Fruit fly (Drosophila melanogaster): ENCODE measurements around the gene msi.

Gene msi

DNA sequence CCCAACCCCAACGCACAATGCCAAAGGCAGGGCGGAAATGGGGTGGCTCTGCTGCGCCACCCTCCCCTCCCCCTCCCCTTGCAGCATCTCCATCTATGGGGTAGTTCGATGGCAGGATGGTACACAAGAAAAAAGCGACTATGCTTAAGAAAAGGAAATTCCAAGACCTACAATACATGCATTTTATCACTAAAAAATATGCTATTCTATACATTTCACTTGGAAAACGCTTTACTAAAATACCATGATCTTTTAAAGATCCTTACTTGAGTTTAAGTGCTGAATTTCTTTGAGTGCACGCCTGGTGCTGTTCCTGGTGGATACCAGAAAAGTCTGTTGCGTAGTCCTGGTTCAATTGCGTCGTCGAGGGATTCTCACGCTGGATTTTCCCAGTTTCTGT lies 115.2 kb downstream of the msi start (continued):
- TF ChIP-seq pzg (GFP tag; optimal IDR thresholded peaks at IDR 0.05) (no peak), Hey (tag; optimal IDR thresholded peaks at IDR 0.05) (peak; percentile 23), MBD-R2 (GFP tag; IDR thresholded peaks at IDR 0.05) (peak; percentile 34; the same call in 1 of the 2 replicates), CG33213 (GFP tag; optimal IDR thresholded peaks at IDR 0.05) (peak; percentile 18), CG17612 (GFP tag; IDR thresholded peaks at IDR 0.05) (0 out of 2 replicates have a peak, but pooled peaks have one; percentile 4), ci (GFP tag; IDR thresholded peaks at IDR 0.05) (peak; percentile 88), CG1647 (GFP tag; optimal IDR thresholded peaks at IDR 0.05) (peak; percentile 40), CG6854 (GFP tag; optimal IDR thresholded peaks at IDR 0.05) (peak; percentile 24), Dip2 (GFP tag; IDR thresholded peaks at IDR 0.05) (no peak), Jarid2 (GFP tag; optimal IDR thresholded peaks at IDR 0.05) (no peak), CG7357 (GFP tag; IDR thresholded peaks at IDR 0.05) (peak; percentile 24; the same call in 1 of the 3 replicates), CG7271 (tag; optimal IDR thresholded peaks at IDR 0.05) (no peak), CG4730 (GFP tag; IDR thresholded peaks at IDR 0.05) (peak; percentile 53), HmgZ (tag; optimal IDR thresholded peaks at IDR 0.05) (peak; percentile 63), CG31365 (tag; optimal IDR thresholded peaks at IDR 0.05) (peak; percentile 31), HLHmδ (GFP tag; optimal IDR thresholded peaks at IDR 0.05) (no peak), Nf-YA (GFP tag; IDR thresholded peaks at IDR 0.05) (peak; percentile 67), Adf1 (GFP tag; IDR thresholded peaks at IDR 0.05) (peak; percentile 31; the same call in 1 of the 2 replicates), dan (GFP tag; IDR thresholded peaks at IDR 0.05) (no peak), danr (GFP tag; IDR thresholded peaks at IDR 0.05) (peak; percentile 71), lov (optimal IDR thresholded peaks at IDR 0.05) (no peak), lov (GFP tag; IDR thresholded peaks at IDR 0.05) (no peak), CG4328 (GFP tag; optimal IDR thresholded peaks at IDR 0.05) (peak; percentile 30), CG34376 (GFP tag; optimal IDR thresholded peaks at IDR 0.05) (peak; percentile 27), CG9609 (GFP tag; optimal IDR thresholded peaks at IDR 0.05) (peak; percentile 55), bowl (GFP tag; IDR thresholded peaks at IDR 0.05) (no peak), Dll (GFP tag; IDR thresholded peaks at IDR 0.05; ENCODE audit: partially characterized antibody) (no peak), nmo (GFP tag; optimal IDR thresholded peaks at IDR 0.05) (peak; percentile 58), trh (GFP tag; optimal IDR thresholded peaks at IDR 0.05) (no peak), Spps (tag; optimal IDR thresholded peaks at IDR 0.05) (no peak), CG12744 (GFP tag; optimal IDR thresholded peaks at IDR 0.05) (no peak), tll (GFP tag; optimal IDR thresholded peaks at IDR 0.05) (no peak), ara (GFP tag; IDR thresholded peaks at IDR 0.05) (peak; percentile 81), CG7372 (GFP tag; IDR thresholded peaks at IDR 0.05) (0 out of 2 replicates have a peak, but pooled peaks have one; percentile 29), ind (GFP tag; optimal IDR thresholded peaks at IDR 0.05) (peak; percentile 66), Sin3A (optimal IDR thresholded peaks at IDR 0.05) (no peak), esg (GFP tag; conservative IDR thresholded peaks at IDR 0.05) (peak; percentile 75), Eip74EF (GFP tag; optimal IDR thresholded peaks at IDR 0.05) (peak in 1 of 2 experiments; percentile 34), NFAT (GFP tag; IDR thresholded peaks at IDR 0.05) (no peak; the same call in 1 of the 2 replicates), Dad (GFP tag; optimal IDR thresholded peaks at IDR 0.05) (peak; percentile 36), CG8765 (GFP tag; IDR thresholded peaks at IDR 0.05) (peak; percentile 50; the same call in 1 of the 2 replicates), CG8290 (GFP tag; optimal IDR thresholded peaks at IDR 0.05) (no peak), CG8290 (tag; optimal IDR thresholded peaks at IDR 0.05) (peak in 1 of 2 experiments; percentile 14), CG3995 (GFP tag; optimal IDR thresholded peaks at IDR 0.05) (no peak), dmrt11E (tag; optimal IDR thresholded peaks at IDR 0.05) (peak; percentile 33), zen2 (GFP tag; IDR thresholded peaks at IDR 0.05; ENCODE audit: partially characterized antibody) (no peak), grn (GFP tag; optimal IDR thresholded peaks at IDR 0.05) (no peak), pita (GFP tag; optimal IDR thresholded peaks at IDR 0.05) (no peak), HmgD (GFP tag; optimal IDR thresholded peaks at IDR 0.05) (peak; percentile 32), seq (GFP tag; IDR thresholded peaks at IDR 0.05) (peak; percentile 70), Gug (GFP tag; IDR thresholded peaks at IDR 0.05) (peak; percentile 47; the same call in 2 of the 4 replicates), CG31224 (GFP tag; IDR thresholded peaks at IDR 0.05) (no peak)
